Worm (Caenorhabditis elegans) whole organism, L4 larva: ENCODE measurements around the gene gly-14.

ENCODE experiments used
- F26F4.8 ChIP-seq: fragments of 200-800 bp; sonication (Bioruptor generic); conservative IDR thresholded peaks from 2 replicates; pipeline ENCODE4 v1.3.6; 2022; ENCODE audit warnings: missing genetic modification characterization, missing compliant biosample characterization
- T20F7.1 ChIP-seq: fragments of 200-800 bp; sonication (Bioruptor generic); optimal IDR thresholded peaks from 2 replicates; lab custom pipeline; 2018; ENCODE audit warnings: mild to moderate bottlenecking, missing genetic modification characterization, missing compliant biosample characterization
- T26A8.4 ChIP-seq: fragments of 200-800 bp; sonication (Bioruptor generic); IDR thresholded peaks from 2 replicates; pipeline ENCODE4 v1.3.6; 2022; ENCODE audit warnings: missing genetic modification characterization, missing compliant biosample characterization
- Y105C5A.15 ChIP-seq: fragments of 200-800 bp; sonication (Bioruptor generic); IDR thresholded peaks from 2 replicates; pipeline ENCODE4 v1.3.6; 2022; ENCODE audit warnings: missing genetic modification characterization, missing compliant biosample characterization
- Y5F2A.4 ChIP-seq: fragments of 200-800 bp; sonication (Bioruptor generic); optimal IDR thresholded peaks from 2 replicates; lab custom pipeline; 2018; ENCODE audit warnings: mild to moderate bottlenecking, missing genetic modification characterization, missing compliant biosample characterization
- aha-1 ChIP-seq: fragments of 150-350 bp; peaks from one replicate; lab custom pipeline; 2014; ENCODE audit warnings: missing biosample characterization, missing genetic modification characterization
- ama-1 ChIP-seq: fragments of 150-350 bp; optimal IDR thresholded peaks from 2 replicates; lab custom pipeline; 2014; ENCODE audit warnings: inconsistent platforms, mixed read lengths
- attf-4 ChIP-seq: sonication (generic microtip); optimal IDR thresholded peaks from 3 replicates; lab custom pipeline; 2017; ENCODE audit warnings: missing biosample characterization, missing genetic modification characterization
- ceh-20 ChIP-seq: fragments of 200-800 bp; sonication (Bioruptor generic); IDR thresholded peaks from 2 replicates; pipeline ENCODE4 v1.3.6; 2022; ENCODE audit warnings: missing genetic modification reagents, missing genetic modification characterization, missing compliant biosample characterization
- ceh-28 ChIP-seq: fragments of 150-350 bp; optimal IDR thresholded peaks from 2 replicates; lab custom pipeline; 2014; ENCODE audit warnings: missing biosample characterization, missing genetic modification reagents, missing genetic modification characterization
- ceh-82 ChIP-seq: sonication (generic microtip); optimal IDR thresholded peaks from 2 replicates; lab custom pipeline; 2017; ENCODE audit warnings: missing biosample characterization, missing genetic modification characterization
- ces-1 ChIP-seq: fragments of 150-350 bp; sonication (generic microtip); optimal IDR thresholded peaks from 4 replicates; lab custom pipeline; 2014; ENCODE audit warnings: missing biosample characterization, missing genetic modification reagents, missing genetic modification characterization
- cey-2 ChIP-seq: sonication (generic microtip); optimal IDR thresholded peaks from 3 replicates; lab custom pipeline; 2017; ENCODE audit warnings: missing genetic modification characterization, mild to moderate bottlenecking, missing compliant biosample characterization, antibody characterized with exemption, borderline replicate concordance; ENCODE audit not compliant: insufficient read depth
- daf-12 ChIP-seq: fragments of 150-350 bp; optimal IDR thresholded peaks from 2 replicates; lab custom pipeline; 2014; ENCODE audit warnings: missing biosample characterization, missing genetic modification reagents, missing genetic modification characterization
- daf-16 ChIP-seq, 3 experiments: sonication (generic microtip); optimal IDR thresholded peaks; 2 replicates each; lab custom pipeline; 2016 to 2017; ENCODE audit warnings: missing genetic modification characterization in 3 of 3, missing genetic modification reagents in 3 of 3, mild to moderate bottlenecking in 2 of 3, missing compliant biosample characterization in 2 of 3, missing biosample characterization in 1 of 3, moderate library complexity in 1 of 3
- daf-19 ChIP-seq: fragments of 200-800 bp; sonication (Bioruptor generic); conservative IDR thresholded peaks from 2 replicates; pipeline ENCODE4 v1.3.6; 2022; ENCODE audit warnings: missing genetic modification characterization, missing compliant biosample characterization
- duxl-1 ChIP-seq: sonication (generic microtip); optimal IDR thresholded peaks from 2 replicates; lab custom pipeline; 2016; ENCODE audit warnings: mild to moderate bottlenecking, missing genetic modification characterization, moderate library complexity, missing compliant biosample characterization; ENCODE audit not compliant: poor library complexity
- egl-27 ChIP-seq: sonication (generic microtip); optimal IDR thresholded peaks from 3 replicates; lab custom pipeline; 2017; ENCODE audit warnings: missing biosample characterization, missing genetic modification reagents, missing genetic modification characterization
- gei-8 ChIP-seq: fragments of 200-800 bp; sonication (Bioruptor generic); optimal IDR thresholded peaks from 2 replicates; lab custom pipeline; 2018; ENCODE audit warnings: mild to moderate bottlenecking, missing genetic modification characterization, missing compliant biosample characterization
- hif-1 ChIP-seq, 2 experiments: sonication (generic microtip); optimal IDR thresholded peaks; 2 replicates each; lab custom pipeline; 2016 to 2017; ENCODE audit warnings: missing compliant biosample characterization in 2 of 2, missing genetic modification characterization in 2 of 2, missing genetic modification reagents in 2 of 2, missing genotype in 2 of 2, mild to moderate bottlenecking in 1 of 2
- hlh-30 ChIP-seq: sonication (generic microtip); optimal IDR thresholded peaks from 2 replicates; lab custom pipeline; 2017; ENCODE audit warnings: antibody characterized with exemption, mild to moderate bottlenecking, missing genetic modification characterization, missing compliant biosample characterization; ENCODE audit not compliant: insufficient read depth
- lin-13 ChIP-seq: fragments of 150-350 bp; optimal IDR thresholded peaks from 2 replicates; lab custom pipeline; 2014; ENCODE audit warnings: missing biosample characterization, missing genetic modification reagents, missing genetic modification characterization
- lin-29 ChIP-seq: fragments of 200-800 bp; sonication (Bioruptor generic); IDR thresholded peaks from 2 replicates; pipeline ENCODE4 v1.3.6; 2022; ENCODE audit warnings: missing genetic modification reagents, missing genetic modification characterization, missing compliant biosample characterization
- lin-38 ChIP-seq: fragments of 200-800 bp; sonication (Bioruptor generic); IDR thresholded peaks from 2 replicates; pipeline ENCODE4 v1.3.6; 2022; ENCODE audit warnings: missing genetic modification reagents, missing genetic modification characterization, missing compliant biosample characterization
- lin-39 ChIP-seq: fragments of 150-350 bp; optimal IDR thresholded peaks from 2 replicates; lab custom pipeline; 2014; ENCODE audit warnings: missing biosample characterization, missing genetic modification reagents, missing genetic modification characterization
- madf-5 ChIP-seq, 2 experiments: fragments of 200-800 bp; sonication (Bioruptor generic); IDR thresholded peaks; 2 replicates each; pipeline ENCODE4 v1.3.6; 2022; ENCODE audit warnings: missing compliant biosample characterization in 2 of 2, missing genetic modification characterization in 2 of 2
- madf-9 ChIP-seq: fragments of 200-800 bp; sonication (Bioruptor generic); conservative IDR thresholded peaks from 2 replicates; pipeline ENCODE4 v1.3.6; 2022; ENCODE audit warnings: missing genetic modification reagents, missing genetic modification characterization, missing compliant biosample characterization
- mdt-29 ChIP-seq: fragments of 200-800 bp; sonication (Bioruptor generic); IDR thresholded peaks from 2 replicates; pipeline ENCODE4 v1.3.6; 2022; ENCODE audit warnings: missing genetic modification reagents, missing genetic modification characterization, missing compliant biosample characterization
- mep-1 ChIP-seq: fragments of 150-350 bp; sonication (generic microtip); optimal IDR thresholded peaks from 3 replicates; lab custom pipeline; 2014; ENCODE audit warnings: missing biosample characterization, missing genetic modification characterization
- mes-2 ChIP-seq: sonication (generic microtip); optimal IDR thresholded peaks from 2 replicates; lab custom pipeline; 2016; ENCODE audit warnings: missing genotype, mild to moderate bottlenecking, missing genetic modification characterization, missing compliant biosample characterization; ENCODE audit not compliant: poor library complexity, severe bottlenecking
- mxl-2 ChIP-seq: fragments of 200-800 bp; sonication (Bioruptor generic); conservative IDR thresholded peaks from 2 replicates; pipeline ENCODE4 v1.3.6; 2022; ENCODE audit warnings: missing genetic modification reagents, missing genetic modification characterization, missing compliant biosample characterization
- mxl-3 ChIP-seq: fragments of 200-800 bp; sonication (Bioruptor generic); optimal IDR thresholded peaks from 2 replicates; lab custom pipeline; 2018; ENCODE audit warnings: mild to moderate bottlenecking, missing genetic modification characterization, missing compliant biosample characterization
- nhr-11 ChIP-seq: fragments of 150-350 bp; optimal IDR thresholded peaks from 2 replicates; lab custom pipeline; 2014; ENCODE audit warnings: missing biosample characterization, missing genetic modification characterization
- nhr-111 ChIP-seq: fragments of 200-800 bp; sonication (Bioruptor generic); optimal IDR thresholded peaks from 2 replicates; lab custom pipeline; 2018; ENCODE audit warnings: mild to moderate bottlenecking, missing genetic modification characterization, missing compliant biosample characterization
- nhr-6 ChIP-seq: fragments of 150-350 bp; optimal IDR thresholded peaks from 2 replicates; lab custom pipeline; 2014; ENCODE audit warnings: missing biosample characterization, missing genetic modification characterization
- rbr-2 ChIP-seq: sonication (generic microtip); optimal IDR thresholded peaks from 2 replicates; lab custom pipeline; 2016; ENCODE audit warnings: missing genotype, missing genetic modification characterization, missing compliant biosample characterization
- sdz-12 ChIP-seq: fragments of 200-800 bp; sonication (Bioruptor generic); optimal IDR thresholded peaks from 2 replicates; lab custom pipeline; 2018; ENCODE audit warnings: mild to moderate bottlenecking, missing genetic modification characterization, missing compliant biosample characterization
- set-16 ChIP-seq: fragments of 200-800 bp; sonication (Bioruptor generic); IDR thresholded peaks from 2 replicates; pipeline ENCODE4 v1.3.6; 2022; ENCODE audit warnings: missing genetic modification reagents, missing genetic modification characterization, missing compliant biosample characterization
- skn-1 ChIP-seq: fragments of 150-350 bp; optimal IDR thresholded peaks from 2 replicates; lab custom pipeline; 2014; ENCODE audit warnings: missing biosample characterization, missing genetic modification characterization
- snpc-1.2 ChIP-seq: fragments of 200-800 bp; sonication (Bioruptor generic); IDR thresholded peaks from 2 replicates; pipeline ENCODE4 v1.3.6; 2022; ENCODE audit warnings: missing genetic modification reagents, missing genetic modification characterization, missing compliant biosample characterization
- snpc-4 ChIP-seq: fragments of 150-350 bp; optimal IDR thresholded peaks from 2 replicates; lab custom pipeline; 2014; ENCODE audit warnings: missing biosample characterization, missing genetic modification characterization
- spr-1 ChIP-seq: sonication (generic microtip); optimal IDR thresholded peaks from 2 replicates; lab custom pipeline; 2016; ENCODE audit warnings: mild to moderate bottlenecking, missing genetic modification characterization, missing compliant biosample characterization
- tag-97 ChIP-seq: fragments of 200-800 bp; sonication (Bioruptor generic); IDR thresholded peaks from 2 replicates; pipeline ENCODE4 v1.3.6; 2022; ENCODE audit warnings: missing genetic modification characterization, missing compliant biosample characterization
- tra-1 ChIP-seq: fragments of 200-800 bp; sonication (Bioruptor generic); IDR thresholded peaks from 2 replicates; pipeline ENCODE4 v1.3.6; 2022; ENCODE audit warnings: missing genetic modification reagents, missing genetic modification characterization, missing compliant biosample characterization
- unc-39 ChIP-seq: sonication (generic microtip); optimal IDR thresholded peaks from 2 replicates; lab custom pipeline; 2017; ENCODE audit warnings: missing biosample characterization, missing genetic modification characterization
- zag-1 ChIP-seq: fragments of 150-350 bp; optimal IDR thresholded peaks from 2 replicates; lab custom pipeline; 2014; ENCODE audit warnings: missing biosample characterization, missing genetic modification characterization
- zip-11 ChIP-seq: fragments of 200-800 bp; sonication (Bioruptor generic); IDR thresholded peaks from 2 replicates; pipeline ENCODE4 v1.3.6; 2022; ENCODE audit warnings: missing genetic modification characterization, missing compliant biosample characterization
- ztf-7 ChIP-seq: fragments of 150-350 bp; optimal IDR thresholded peaks from 2 replicates; lab custom pipeline; 2014; ENCODE audit warnings: missing biosample characterization, missing genetic modification characterization

The gly-14 gene

ce11 chrIII:3460061-3460460, 33.0 kb downstream of the gly-14 start, which contains the start of gene C34C12.8 (continued):
- peak; percentile 97 for TF ChIP-seq aha-1 (tag; lab: Kevin White, UChicago)
- peak; percentile 83 for TF ChIP-seq T20F7.1 (GFP tag; lab: Kevin White, UChicago)
- no peak for TF ChIP-seq nhr-111 (GFP tag; lab: Kevin White, UChicago)
- peak; percentile 93 for TF ChIP-seq duxl-1
- peak; percentile 91 for TF ChIP-seq rbr-2 (tag; lab: Kevin White, UChicago)
- TF ChIP-seq Y5F2A.4 (GFP tag; lab: Kevin White, UChicago): peak; percentile 71
- TF ChIP-seq snpc-1.2 (GFP tag; lab: Robert Waterston, UW): peak; percentile 64
- TF ChIP-seq zip-11 (GFP tag; lab: Robert Waterston, UW): no peak
- no peak for TF ChIP-seq tag-97 (GFP tag; lab: Robert Waterston, UW)
- no peak for TF ChIP-seq cey-2 (tag; lab: Kevin White, UChicago)
- TF ChIP-seq mep-1 (tag; lab: Kevin White, UChicago): peak; percentile 94
- no peak for TF ChIP-seq set-16 (GFP tag; lab: Robert Waterston, UW)
- TF ChIP-seq egl-27: no peak
- peak; percentile 81 for TF ChIP-seq spr-1 (tag; lab: Kevin White, UChicago)
- peak; percentile 85 for TF ChIP-seq nhr-11 (tag; lab: Kevin White, UChicago)
- peak; percentile 87 for TF ChIP-seq madf-9
- TF ChIP-seq mes-2 (tag; lab: Kevin White, UChicago): peak; percentile 95
- no peak for TF ChIP-seq mxl-3 (GFP tag; lab: Kevin White, UChicago)
- peak; percentile 91 for TF ChIP-seq lin-13 (GFP tag; lab: Kevin White, UChicago)
- TF ChIP-seq attf-4 (tag; lab: Kevin White, UChicago): no peak
- peak; percentile 92 for TF ChIP-seq ceh-20 (GFP tag; lab: Robert Waterston, UW)

ce11 chrIII:3456226-3456625, 36.8 kb downstream of the gly-14 start:
- TF ChIP-seq ceh-28 (tag; lab: Kevin White, UChicago) (no peak), nhr-6 (peak; percentile 96), zip-11 (GFP tag; lab: Robert Waterston, UW) (no peak), gei-8 (GFP tag; lab: Kevin White, UChicago) (peak; percentile 15), skn-1 (tag; lab: Kevin White, UChicago) (no peak), zag-1 (peak; percentile 26), tag-97 (GFP tag; lab: Robert Waterston, UW) (no peak), madf-5 (GFP tag; IDR thresholded peaks at IDR 0.05; lab: Robert Waterston, UW) (peak; percentile 72 to 82; a peak in 2 of 4 replicates), snpc-4 (tag; lab: Kevin White, UChicago) (no peak), ceh-82 (tag; lab: Kevin White, UChicago) (no peak), ztf-7 (tag; lab: Kevin White, UChicago) (peak; percentile 74), tra-1 (GFP tag; lab: Robert Waterston, UW) (peak; percentile 95), Y105C5A.15 (no peak), mep-1 (tag; lab: Kevin White, UChicago) (peak; percentile 98), daf-12 (no peak), sdz-12 (GFP tag; lab: Kevin White, UChicago) (no peak), F26F4.8 (no peak), hlh-30 (tag; lab: Kevin White, UChicago) (peak; percentile 95), nhr-11 (tag; lab: Kevin White, UChicago) (peak; percentile 97), mdt-29 (peak; percentile 95), lin-29 (GFP tag; lab: Robert Waterston, UW) (peak; percentile 99), lin-13 (GFP tag; lab: Kevin White, UChicago) (peak; percentile 98), ceh-20 (GFP tag; lab: Robert Waterston, UW) (peak; percentile 98), lin-39 (tag; lab: Kevin White, UChicago) (peak; percentile 73), hif-1 (tag; optimal IDR thresholded peaks at IDR 0.05; lab: Kevin White, UChicago) (peak; percentile 78 to 87), unc-39 (tag; lab: Kevin White, UChicago) (no peak), ama-1 (lab: Kevin White, UChicago) (peak; percentile 60), daf-16 (GFP tag; optimal IDR thresholded peaks at IDR 0.05; lab: Kevin White, UChicago) (peak; percentile 52 to 90), daf-16 (tag; optimal IDR thresholded peaks at IDR 0.05; lab: Kevin White, UChicago) (peak; percentile 94), daf-19 (GFP tag; lab: Robert Waterston, UW) (no peak), mxl-2 (peak; percentile 56; the same call in 1 of the 2 replicates), ces-1 (GFP tag; lab: Kevin White, UChicago) (peak; percentile 84), lin-38 (GFP tag; lab: Robert Waterston, UW) (peak; percentile 100), T26A8.4 (GFP tag; lab: Robert Waterston, UW) (peak; percentile 98), cey-2 (tag; lab: Kevin White, UChicago) (no peak)
